Worm (Caenorhabditis elegans): ENCODE results near the gene Y37D8A.8.

DNA sequence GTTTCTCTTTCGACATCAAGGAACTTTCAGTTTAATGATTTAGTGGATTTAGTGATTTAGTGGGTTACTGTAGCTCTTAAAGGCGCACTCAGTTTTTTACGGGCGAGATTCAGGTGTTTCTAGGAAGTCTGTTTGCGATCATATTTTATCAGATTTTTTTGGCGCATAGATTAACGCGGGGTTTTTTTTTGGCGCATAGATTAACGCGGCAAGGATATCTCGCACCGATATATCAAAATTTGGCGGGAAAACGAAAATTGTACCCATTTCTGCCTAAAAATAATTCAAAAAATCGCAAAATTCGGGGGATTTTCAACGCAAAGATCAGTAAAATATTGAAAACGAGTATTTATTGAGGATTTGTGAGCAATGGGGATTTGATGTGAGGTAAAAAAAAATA, 16.0 kb downstream of the Y37D8A.8 start:
- TF ChIP-seq tab-1 (GFP tag; IDR thresholded peaks at IDR 0.05) = no peak
- TF ChIP-seq ztf-23 (GFP tag; IDR thresholded peaks at IDR 0.05) = no peak
- TF ChIP-seq ztf-29 (GFP tag; IDR thresholded peaks at IDR 0.05) = no peak
- TF ChIP-seq ref-1 (GFP tag; conservative IDR thresholded peaks at IDR 0.05) = no peak

All from whole organism, midembryonic.